Worm (Caenorhabditis elegans) whole organism, L4 larva: Measurements from ENCODE around the gene sel-13.

Source experiments
- D1046.2 ChIP-seq: fragments of 200-800 bp; sonication (Bioruptor generic); IDR thresholded peaks from 2 replicates; pipeline ENCODE4 v1.3.6; 2022; ENCODE audit warnings: missing genetic modification characterization, missing compliant biosample characterization
- F26F4.8 ChIP-seq: fragments of 200-800 bp; sonication (Bioruptor generic); conservative IDR thresholded peaks from 2 replicates; pipeline ENCODE4 v1.3.6; 2022; ENCODE audit warnings: missing genetic modification characterization, missing compliant biosample characterization
- F44E2.7 ChIP-seq: fragments of 200-800 bp; sonication (Bioruptor generic); IDR thresholded peaks from 2 replicates; pipeline ENCODE4 v2.1.2; 2022; ENCODE audit warnings: missing genetic modification characterization, missing compliant biosample characterization
- R02D3.7 ChIP-seq: fragments of 150-350 bp; sonication (generic microtip); optimal IDR thresholded peaks from 3 replicates; lab custom pipeline; 2014; ENCODE audit warnings: missing biosample characterization, missing genetic modification characterization
- Y105C5A.15 ChIP-seq: fragments of 200-800 bp; sonication (Bioruptor generic); IDR thresholded peaks from 2 replicates; pipeline ENCODE4 v1.3.6; 2022; ENCODE audit warnings: missing genetic modification characterization, missing compliant biosample characterization
- ZK337.2 ChIP-seq: fragments of 200-800 bp; sonication (Bioruptor generic); IDR thresholded peaks from 2 replicates; pipeline ENCODE4 v1.3.6; 2022; ENCODE audit warnings: missing genetic modification reagents, missing genetic modification characterization, missing compliant biosample characterization
- aly-2 ChIP-seq: sonication (generic microtip); optimal IDR thresholded peaks from 2 replicates; lab custom pipeline; 2018; ENCODE audit warnings: missing biosample characterization, missing genetic modification characterization
- ama-1 ChIP-seq: fragments of 150-350 bp; optimal IDR thresholded peaks from 2 replicates; lab custom pipeline; 2014; ENCODE audit warnings: inconsistent platforms, mixed read lengths
- ceh-44 ChIP-seq: fragments of 200-800 bp; sonication (Bioruptor generic); IDR thresholded peaks from 2 replicates; pipeline ENCODE4 v1.3.6; 2022; ENCODE audit warnings: missing genetic modification reagents, missing genetic modification characterization, missing compliant biosample characterization
- ceh-62 ChIP-seq: sonication (generic microtip); optimal IDR thresholded peaks from 2 replicates; lab custom pipeline; 2017; ENCODE audit warnings: missing biosample characterization, missing genetic modification characterization
- ces-1 ChIP-seq: fragments of 150-350 bp; sonication (generic microtip); optimal IDR thresholded peaks from 4 replicates; lab custom pipeline; 2014; ENCODE audit warnings: missing biosample characterization, missing genetic modification reagents, missing genetic modification characterization
- daf-12 ChIP-seq: fragments of 150-350 bp; optimal IDR thresholded peaks from 2 replicates; lab custom pipeline; 2014; ENCODE audit warnings: missing biosample characterization, missing genetic modification reagents, missing genetic modification characterization
- daf-16 ChIP-seq, 3 experiments: sonication (generic microtip); optimal IDR thresholded peaks; 2 replicates each; lab custom pipeline; 2016 to 2017; ENCODE audit warnings: missing genetic modification characterization in 3 of 3, missing genetic modification reagents in 3 of 3, mild to moderate bottlenecking in 2 of 3, missing compliant biosample characterization in 2 of 3, missing biosample characterization in 1 of 3, moderate library complexity in 1 of 3
- dmd-6 ChIP-seq: fragments of 200-800 bp; sonication (Bioruptor generic); IDR thresholded peaks from 2 replicates; pipeline ENCODE4 v1.3.6; 2022; ENCODE audit warnings: missing genetic modification reagents, missing genetic modification characterization, missing compliant biosample characterization
- dpl-1 ChIP-seq: fragments of 150-350 bp; optimal IDR thresholded peaks from 2 replicates; lab custom pipeline; 2014; ENCODE audit warnings: missing biosample characterization, missing genetic modification reagents, missing genetic modification characterization
- egl-43 ChIP-seq: fragments of 200-800 bp; sonication (Bioruptor generic); IDR thresholded peaks from 2 replicates; pipeline ENCODE4 v1.3.6; 2022; ENCODE audit warnings: missing genetic modification reagents, missing genetic modification characterization, missing compliant biosample characterization
- fos-1 ChIP-seq: fragments of 150-350 bp; optimal IDR thresholded peaks from 2 replicates; lab custom pipeline; 2014; ENCODE audit warnings: missing biosample characterization, missing genetic modification characterization
- hlh-11 ChIP-seq: fragments of 200-800 bp; sonication (Bioruptor generic); optimal IDR thresholded peaks from 2 replicates; lab custom pipeline; 2018; ENCODE audit warnings: mild to moderate bottlenecking, missing genetic modification characterization, missing compliant biosample characterization
- hlh-30 ChIP-seq: sonication (generic microtip); optimal IDR thresholded peaks from 2 replicates; lab custom pipeline; 2017; ENCODE audit warnings: antibody characterized with exemption, mild to moderate bottlenecking, missing genetic modification characterization, missing compliant biosample characterization; ENCODE audit not compliant: insufficient read depth
- lin-29 ChIP-seq: fragments of 200-800 bp; sonication (Bioruptor generic); IDR thresholded peaks from 2 replicates; pipeline ENCODE4 v1.3.6; 2022; ENCODE audit warnings: missing genetic modification reagents, missing genetic modification characterization, missing compliant biosample characterization
- lin-39 ChIP-seq: fragments of 150-350 bp; optimal IDR thresholded peaks from 2 replicates; lab custom pipeline; 2014; ENCODE audit warnings: missing biosample characterization, missing genetic modification reagents, missing genetic modification characterization
- lsy-2 ChIP-seq, 2 experiments: fragments of 150-350 bp in 1 of 2; sonication (generic microtip) in 1 of 2; optimal IDR thresholded peaks; 2 replicates each; lab custom pipeline; 2014 to 2017; ENCODE audit warnings: missing biosample characterization in 2 of 2, missing genetic modification characterization in 2 of 2
- mep-1 ChIP-seq: fragments of 150-350 bp; sonication (generic microtip); optimal IDR thresholded peaks from 3 replicates; lab custom pipeline; 2014; ENCODE audit warnings: missing biosample characterization, missing genetic modification characterization
- mes-2 ChIP-seq: sonication (generic microtip); optimal IDR thresholded peaks from 2 replicates; lab custom pipeline; 2016; ENCODE audit warnings: missing genotype, mild to moderate bottlenecking, missing genetic modification characterization, missing compliant biosample characterization; ENCODE audit not compliant: poor library complexity, severe bottlenecking
- mxl-2 ChIP-seq: fragments of 200-800 bp; sonication (Bioruptor generic); conservative IDR thresholded peaks from 2 replicates; pipeline ENCODE4 v1.3.6; 2022; ENCODE audit warnings: missing genetic modification reagents, missing genetic modification characterization, missing compliant biosample characterization
- nhr-11 ChIP-seq: fragments of 150-350 bp; optimal IDR thresholded peaks from 2 replicates; lab custom pipeline; 2014; ENCODE audit warnings: missing biosample characterization, missing genetic modification characterization
- nhr-111 ChIP-seq: fragments of 200-800 bp; sonication (Bioruptor generic); optimal IDR thresholded peaks from 2 replicates; lab custom pipeline; 2018; ENCODE audit warnings: mild to moderate bottlenecking, missing genetic modification characterization, missing compliant biosample characterization
- nhr-77 ChIP-seq: fragments of 150-350 bp; optimal IDR thresholded peaks from 2 replicates; lab custom pipeline; 2014; ENCODE audit warnings: missing biosample characterization, missing genetic modification characterization
- php-3 ChIP-seq: fragments of 200-800 bp; sonication (Bioruptor generic); IDR thresholded peaks from 2 replicates; pipeline ENCODE4 v1.3.6; 2022; ENCODE audit warnings: missing genetic modification reagents, missing genetic modification characterization, missing compliant biosample characterization
- sdz-12 ChIP-seq: fragments of 200-800 bp; sonication (Bioruptor generic); optimal IDR thresholded peaks from 2 replicates; lab custom pipeline; 2018; ENCODE audit warnings: mild to moderate bottlenecking, missing genetic modification characterization, missing compliant biosample characterization
- skn-1 ChIP-seq: fragments of 150-350 bp; optimal IDR thresholded peaks from 2 replicates; lab custom pipeline; 2014; ENCODE audit warnings: missing biosample characterization, missing genetic modification characterization
- snpc-4 ChIP-seq: fragments of 150-350 bp; optimal IDR thresholded peaks from 2 replicates; lab custom pipeline; 2014; ENCODE audit warnings: missing biosample characterization, missing genetic modification characterization
- spr-1 ChIP-seq: sonication (generic microtip); optimal IDR thresholded peaks from 2 replicates; lab custom pipeline; 2016; ENCODE audit warnings: mild to moderate bottlenecking, missing genetic modification characterization, missing compliant biosample characterization
- spr-3 ChIP-seq: fragments of 200-800 bp; sonication (Bioruptor generic); optimal IDR thresholded peaks from 2 replicates; lab custom pipeline; 2018; ENCODE audit warnings: mild to moderate bottlenecking, missing genetic modification characterization, missing compliant biosample characterization
- tra-1 ChIP-seq: fragments of 200-800 bp; sonication (Bioruptor generic); IDR thresholded peaks from 2 replicates; pipeline ENCODE4 v1.3.6; 2022; ENCODE audit warnings: missing genetic modification reagents, missing genetic modification characterization, missing compliant biosample characterization
- unc-62 ChIP-seq, 3 experiments: fragments of 150-350 bp in 1 of 3; sonication (generic microtip); optimal IDR thresholded peaks in 2 of 3; peaks in 1 of 3; 1 replicate in 1 of 3; 2 replicates in 2 of 3; lab custom pipeline; 2014 to 2017; ENCODE audit warnings: missing biosample characterization in 3 of 3, missing genetic modification characterization in 3 of 3, missing genetic modification reagents in 3 of 3, missing genotype in 1 of 3
- zag-1 ChIP-seq: fragments of 150-350 bp; optimal IDR thresholded peaks from 2 replicates; lab custom pipeline; 2014; ENCODE audit warnings: missing biosample characterization, missing genetic modification characterization
- zip-11 ChIP-seq: fragments of 200-800 bp; sonication (Bioruptor generic); IDR thresholded peaks from 2 replicates; pipeline ENCODE4 v1.3.6; 2022; ENCODE audit warnings: missing genetic modification characterization, missing compliant biosample characterization
- ztf-11 ChIP-seq: fragments of 150-350 bp; optimal IDR thresholded peaks from 2 replicates; lab custom pipeline; 2014; ENCODE audit warnings: missing biosample characterization, missing genetic modification characterization
- ztf-7 ChIP-seq: fragments of 150-350 bp; optimal IDR thresholded peaks from 2 replicates; lab custom pipeline; 2014; ENCODE audit warnings: missing biosample characterization, missing genetic modification characterization

The sel-13 gene

DNA sequence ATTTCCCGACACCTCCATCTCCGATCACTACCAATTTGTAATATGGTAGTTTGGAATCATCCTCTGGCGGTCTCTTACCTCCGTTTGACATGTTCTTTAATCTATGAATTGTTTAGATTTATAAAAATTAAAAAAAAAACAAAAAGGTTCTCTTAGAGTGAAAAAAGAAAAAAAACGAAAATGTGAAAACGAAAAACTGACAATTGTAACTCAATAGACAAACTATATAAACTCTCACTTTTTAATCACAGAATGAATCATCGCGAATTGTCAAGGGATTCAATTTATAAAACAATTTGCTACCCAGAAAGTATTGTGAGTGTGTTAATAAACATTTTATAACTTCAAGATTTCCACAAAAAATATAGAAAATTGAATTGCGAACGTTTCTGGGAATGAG is 40.0 kb upstream of the sel-13 start, which contains the start of gene ras-2:
TSS of gene ras-2 (minus strand) at position 101 of the 400 bp plus-strand sequence.
- TF ChIP-seq aly-2 (no peak), spr-1 (no peak), fos-1 (tag; lab: Kevin White, UChicago) (no peak), ztf-11 (tag; lab: Kevin White, UChicago) (no peak)

DNA sequence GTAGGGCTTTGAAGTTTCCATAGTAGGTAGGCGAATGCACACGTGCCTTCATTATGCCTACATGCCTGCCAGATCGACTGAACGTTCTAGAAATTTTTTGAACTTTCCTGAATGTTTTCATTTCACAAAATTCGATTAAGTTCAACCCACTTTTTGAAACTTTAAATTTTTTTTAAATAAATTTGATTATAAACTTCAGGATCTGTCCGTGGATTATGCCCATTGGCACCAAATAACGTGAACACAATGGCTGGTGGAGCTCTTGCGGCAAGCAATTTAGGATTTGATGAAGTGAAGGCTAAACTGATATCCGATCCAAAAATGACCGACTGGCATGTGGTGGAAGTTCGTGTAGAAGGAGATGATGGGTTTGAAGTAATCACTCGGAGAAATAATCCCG is 35.4 kb upstream of the sel-13 start, which contains the start of gene F17C8.7:
TSS of gene F17C8.7 (plus strand) at position 301 of the 400 bp plus-strand sequence.
- no peak for TF ChIP-seq spr-3 (GFP tag; lab: Kevin White, UChicago)
- no peak for TF ChIP-seq egl-43 (GFP tag; lab: Robert Waterston, UW)
- TF ChIP-seq nhr-111 (GFP tag; lab: Kevin White, UChicago), result no peak
- no peak for TF ChIP-seq dpl-1 (GFP tag; lab: Kevin White, UChicago)

DNA sequence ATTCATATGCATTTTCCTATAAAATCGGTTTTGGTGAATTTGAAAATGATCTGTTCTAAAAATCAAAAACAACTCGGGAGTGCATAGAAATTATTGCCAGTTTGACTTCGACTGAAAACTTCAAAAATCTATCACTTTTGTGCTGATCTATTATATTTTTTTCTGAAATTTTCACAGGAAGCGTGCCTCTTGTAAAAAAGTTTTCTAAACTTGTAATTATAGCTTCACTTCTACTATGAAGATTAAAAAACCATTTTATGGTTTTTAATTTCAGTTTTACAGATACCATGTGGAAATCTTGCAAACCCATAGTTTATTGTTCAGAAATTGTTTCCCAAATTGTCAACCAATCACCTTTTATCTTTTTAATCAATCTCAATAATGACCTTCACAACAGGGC is 34.0 kb upstream of the sel-13 start, which contains the start of gene F17C8.9:
TSS of gene F17C8.9 (plus strand) at position 301 of the 400 bp plus-strand sequence.
- TF ChIP-seq hlh-11 (tag; lab: Kevin White, UChicago) (no peak), D1046.2 (GFP tag; lab: Robert Waterston, UW) (no peak), unc-62 (GFP tag; optimal IDR thresholded peaks at IDR 0.05 in 1 of 2; lab: Kevin White, UChicago) (no peak), unc-62 (tag; optimal IDR thresholded peaks at IDR 0.05; lab: Kevin White, UChicago) (no peak), lsy-2 (tag; optimal IDR thresholded peaks at IDR 0.05; lab: Kevin White, UChicago) (no peak), zip-11 (no peak), zag-1 (no peak), lin-39 (tag; lab: Kevin White, UChicago) (no peak), ztf-7 (tag; lab: Kevin White, UChicago) (no peak), ces-1 (no peak), mep-1 (tag; lab: Kevin White, UChicago) (no peak), ZK337.2 (no peak), ceh-62 (tag; lab: Kevin White, UChicago) (no peak), dmd-6 (GFP tag; lab: Robert Waterston, UW) (no peak), spr-1 (no peak), mxl-2 (GFP tag; lab: Robert Waterston, UW) (no peak), mes-2 (tag; lab: Kevin White, UChicago) (no peak)

DNA sequence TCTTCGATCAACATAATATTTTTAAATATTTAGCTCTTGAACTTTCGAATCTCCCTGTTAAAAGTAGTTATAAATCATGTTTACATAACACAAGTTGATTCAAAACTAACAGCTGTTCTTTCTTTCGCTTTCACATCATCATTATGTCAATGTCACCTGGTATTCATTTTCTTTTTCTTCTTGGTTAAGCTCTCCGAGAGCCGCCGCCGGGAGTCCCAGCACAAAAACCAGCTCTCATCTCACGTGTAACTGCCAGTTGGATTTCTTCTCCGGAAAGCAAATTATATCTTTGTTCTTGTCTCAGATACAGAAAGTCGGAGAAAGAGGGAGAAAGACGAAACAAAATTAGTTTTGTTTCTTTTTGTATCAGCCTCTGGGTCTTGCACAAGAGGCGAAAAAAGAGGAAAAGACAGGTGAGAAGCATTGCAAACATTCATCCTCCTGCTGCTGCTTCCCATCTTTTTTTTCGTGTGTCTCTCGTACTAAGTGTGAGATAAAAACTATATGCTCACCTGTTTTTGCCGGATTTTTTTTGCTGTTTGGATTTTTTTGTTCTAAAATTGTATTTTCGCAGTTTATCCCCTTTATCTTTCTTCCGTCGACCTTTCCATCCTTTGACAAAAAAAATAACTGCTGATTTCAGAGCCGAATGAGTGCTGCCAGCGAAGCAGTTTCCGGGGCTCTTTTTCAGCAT is 31.4 kb upstream of the sel-13 start, which contains the start of gene F17C8.3:
TSS of gene F17C8.3 (plus strand) at position 644 of the 694 bp plus-strand sequence.
- TF ChIP-seq daf-16 (GFP tag; optimal IDR thresholded peaks at IDR 0.05; lab: Kevin White, UChicago) (peak in 1 of 2 experiments; percentile 87), daf-16 (tag; optimal IDR thresholded peaks at IDR 0.05; lab: Kevin White, UChicago) (no peak), hlh-11 (tag; lab: Kevin White, UChicago) (peak; percentile 69), nhr-11 (tag; lab: Kevin White, UChicago) (peak; percentile 45), tra-1 (GFP tag; lab: Robert Waterston, UW) (0 out of 2 replicates have a peak, but pooled peaks have one; percentile 63), skn-1 (tag; lab: Kevin White, UChicago) (no peak), lsy-2 (tag; optimal IDR thresholded peaks at IDR 0.05; lab: Kevin White, UChicago) (peak in 1 of 2 experiments; percentile 29), R02D3.7 (tag; lab: Kevin White, UChicago) (no peak), unc-62 (GFP tag; optimal IDR thresholded peaks at IDR 0.05 in 1 of 2; lab: Kevin White, UChicago) (peak in 1 of 2 experiments; percentile 93), unc-62 (tag; optimal IDR thresholded peaks at IDR 0.05; lab: Kevin White, UChicago) (no peak)

DNA sequence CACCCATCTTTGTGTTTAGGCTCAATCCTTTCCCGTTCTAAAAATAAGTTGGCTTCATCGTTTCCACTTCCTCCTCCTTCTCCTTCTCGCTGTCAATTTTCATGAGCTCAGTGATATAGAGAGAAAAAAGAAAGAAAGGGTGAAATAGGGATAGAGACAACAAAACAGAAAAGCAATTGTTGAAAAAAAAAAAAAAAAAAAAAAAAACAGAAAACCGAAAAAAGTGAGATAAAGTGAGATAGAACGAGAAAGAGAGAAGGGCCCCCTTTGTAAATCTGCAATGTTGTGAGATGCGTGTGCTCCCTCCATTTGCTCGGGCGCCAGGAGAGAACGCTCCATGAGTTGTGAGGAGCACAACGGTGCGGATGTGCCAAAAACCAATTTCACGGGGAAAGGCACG is 23.9 kb upstream of the sel-13 start:
- TF ChIP-seq snpc-4 (tag; lab: Kevin White, UChicago) (no peak), nhr-11 (tag; lab: Kevin White, UChicago) (peak; percentile 4), hlh-11 (tag; lab: Kevin White, UChicago) (no peak), ceh-44 (GFP tag; lab: Robert Waterston, UW) (no peak), mep-1 (tag; lab: Kevin White, UChicago) (peak; percentile 42), F44E2.7 (GFP tag; lab: Robert Waterston, UW) (no peak), daf-12 (no peak), ama-1 (lab: Kevin White, UChicago) (no peak), ztf-11 (tag; lab: Kevin White, UChicago) (no peak), zag-1 (no peak), nhr-77 (tag; lab: Kevin White, UChicago) (no peak), php-3 (GFP tag; lab: Robert Waterston, UW) (no peak), lin-29 (no peak), sdz-12 (GFP tag; lab: Kevin White, UChicago) (no peak), F26F4.8 (GFP tag; lab: Robert Waterston, UW) (no peak), lsy-2 (tag; optimal IDR thresholded peaks at IDR 0.05; lab: Kevin White, UChicago) (peak in 1 of 2 experiments; percentile 34), ces-1 (no peak), Y105C5A.15 (GFP tag; lab: Robert Waterston, UW) (no peak), hlh-30 (no peak), tra-1 (GFP tag; lab: Robert Waterston, UW) (no peak), ZK337.2 (no peak)
